Worm (Caenorhabditis elegans) whole organism, L2 larva: ENCODE data around the gene T04A8.7.
A peak's percentile ranks its signal among the peaks of the same experiment; 100 is the strongest.

Source experiments
- C34F6.9 ChIP-seq: fragments of 150-350 bp; optimal IDR thresholded peaks from 2 replicates; lab custom pipeline; 2014; ENCODE audit warnings: missing biosample characterization, missing genetic modification characterization
- F13H6.1 ChIP-seq: sonication (generic microtip); optimal IDR thresholded peaks from 2 replicates; lab custom pipeline; 2016; ENCODE audit warnings: missing genetic modification characterization, missing compliant biosample characterization
- R02D3.7 ChIP-seq: fragments of 150-350 bp; optimal IDR thresholded peaks from 2 replicates; lab custom pipeline; 2014; ENCODE audit warnings: missing biosample characterization, missing genetic modification characterization
- Y55F3AM.14 ChIP-seq: fragments of 200-800 bp; sonication (Bioruptor generic); optimal IDR thresholded peaks from 2 replicates; lab custom pipeline; 2018; ENCODE audit warnings: mild to moderate bottlenecking, missing genetic modification characterization, missing compliant biosample characterization
- ZK546.5 ChIP-seq: sonication (generic microtip); optimal IDR thresholded peaks from 2 replicates; lab custom pipeline; 2017; ENCODE audit warnings: missing biosample characterization, missing genetic modification characterization
- alr-1 ChIP-seq: fragments of 150-350 bp; optimal IDR thresholded peaks from 2 replicates; lab custom pipeline; 2014; ENCODE audit warnings: missing biosample characterization, missing genetic modification characterization
- aly-2 ChIP-seq: fragments of 150-350 bp; optimal IDR thresholded peaks from 2 replicates; lab custom pipeline; 2014; ENCODE audit warnings: missing biosample characterization, missing genetic modification characterization
- ama-1 ChIP-seq: fragments of 150-350 bp; optimal IDR thresholded peaks from 2 replicates; lab custom pipeline; 2018; ENCODE audit warnings: inconsistent platforms
- blmp-1 ChIP-seq: sonication (generic microtip); optimal IDR thresholded peaks from 2 replicates; lab custom pipeline; 2017; ENCODE audit warnings: missing genetic modification characterization, mild to moderate bottlenecking, missing compliant biosample characterization, antibody characterized with exemption, moderate library complexity; ENCODE audit not compliant: insufficient read depth
- ceh-82 ChIP-seq: fragments of 150-350 bp; optimal IDR thresholded peaks from 2 replicates; lab custom pipeline; 2014; ENCODE audit warnings: missing biosample characterization, missing genetic modification characterization
- crh-2 ChIP-seq: sonication (generic microtip); optimal IDR thresholded peaks from 2 replicates; lab custom pipeline; 2017; ENCODE audit warnings: missing biosample characterization, missing genetic modification characterization
- dmd-4 ChIP-seq: sonication (generic microtip); optimal IDR thresholded peaks from 2 replicates; lab custom pipeline; 2017; ENCODE audit warnings: missing biosample characterization, missing genetic modification characterization
- egl-27 ChIP-seq: sonication (generic microtip); optimal IDR thresholded peaks from 3 replicates; lab custom pipeline; 2017; ENCODE audit warnings: missing biosample characterization, missing genetic modification reagents, missing genetic modification characterization
- elt-1 ChIP-seq: fragments of 150-350 bp; optimal IDR thresholded peaks from 2 replicates; lab custom pipeline; 2014; ENCODE audit warnings: missing biosample characterization, missing genetic modification characterization
- elt-3 ChIP-seq: sonication (generic microtip); optimal IDR thresholded peaks from 2 replicates; lab custom pipeline; 2017; ENCODE audit warnings: missing biosample characterization, missing genetic modification characterization
- fos-1 ChIP-seq: fragments of 150-350 bp; optimal IDR thresholded peaks from 2 replicates; lab custom pipeline; 2014; ENCODE audit warnings: missing biosample characterization, missing genetic modification characterization
- gmeb-1 ChIP-seq: fragments of 150-350 bp; optimal IDR thresholded peaks from 2 replicates; lab custom pipeline; 2014; ENCODE audit warnings: missing biosample characterization, missing genetic modification characterization
- lin-13 ChIP-seq: fragments of 150-350 bp; optimal IDR thresholded peaks from 2 replicates; lab custom pipeline; 2014; ENCODE audit warnings: missing biosample characterization, missing genetic modification reagents, missing genetic modification characterization
- lin-39 ChIP-seq: fragments of 150-350 bp; optimal IDR thresholded peaks from 2 replicates; lab custom pipeline; 2014; ENCODE audit warnings: missing biosample characterization, missing genetic modification reagents, missing genetic modification characterization
- lsy-2 ChIP-seq, 2 experiments: fragments of 150-350 bp in 1 of 2; sonication (generic microtip) in 1 of 2; optimal IDR thresholded peaks; 2 replicates each; lab custom pipeline; 2014 to 2017; ENCODE audit warnings: missing biosample characterization in 2 of 2, missing genetic modification characterization in 2 of 2
- mab-5 ChIP-seq: fragments of 150-350 bp; optimal IDR thresholded peaks from 2 replicates; lab custom pipeline; 2014; ENCODE audit warnings: missing biosample characterization, missing genetic modification characterization
- mbf-1 ChIP-seq: sonication (generic microtip); optimal IDR thresholded peaks from 2 replicates; lab custom pipeline; 2017; ENCODE audit warnings: missing biosample characterization, missing genetic modification characterization
- nhr-10 ChIP-seq: sonication (generic microtip); optimal IDR thresholded peaks from 2 replicates; lab custom pipeline; 2017; ENCODE audit warnings: missing biosample characterization, missing genetic modification characterization
- nhr-11 ChIP-seq: fragments of 150-350 bp; optimal IDR thresholded peaks from 2 replicates; lab custom pipeline; 2014; ENCODE audit warnings: missing biosample characterization, missing genetic modification characterization
- nhr-12 ChIP-seq: fragments of 150-350 bp; optimal IDR thresholded peaks from 2 replicates; lab custom pipeline; 2014; ENCODE audit warnings: missing biosample characterization, missing genetic modification characterization
- nhr-129 ChIP-seq: fragments of 150-350 bp; optimal IDR thresholded peaks from 2 replicates; lab custom pipeline; 2014; ENCODE audit warnings: missing biosample characterization, missing genetic modification characterization
- nhr-21 ChIP-seq: fragments of 150-350 bp; optimal IDR thresholded peaks from 2 replicates; lab custom pipeline; 2014; ENCODE audit warnings: missing biosample characterization, missing genetic modification characterization
- nhr-23 ChIP-seq: fragments of 150-350 bp; optimal IDR thresholded peaks from 2 replicates; lab custom pipeline; 2014; ENCODE audit warnings: missing biosample characterization, missing genetic modification reagents, missing genetic modification characterization
- nhr-237 ChIP-seq: fragments of 150-350 bp; optimal IDR thresholded peaks from 2 replicates; lab custom pipeline; 2014; ENCODE audit warnings: missing biosample characterization, missing genetic modification characterization
- nhr-25 ChIP-seq: fragments of 150-350 bp; sonication (generic microtip); optimal IDR thresholded peaks from 3 replicates; lab custom pipeline; 2014; ENCODE audit warnings: missing biosample characterization, missing genetic modification characterization
- nhr-6 ChIP-seq: fragments of 150-350 bp; optimal IDR thresholded peaks from 2 replicates; lab custom pipeline; 2014; ENCODE audit warnings: missing biosample characterization, missing genetic modification characterization
- nhr-77 ChIP-seq: fragments of 150-350 bp; optimal IDR thresholded peaks from 2 replicates; lab custom pipeline; 2014; ENCODE audit warnings: missing biosample characterization, missing genetic modification characterization
- peb-1 ChIP-seq: fragments of 150-350 bp; optimal IDR thresholded peaks from 2 replicates; lab custom pipeline; 2014; ENCODE audit warnings: missing biosample characterization, missing genetic modification characterization
- sem-4 ChIP-seq: fragments of 150-350 bp; optimal IDR thresholded peaks from 2 replicates; lab custom pipeline; 2014; ENCODE audit warnings: missing biosample characterization, missing genetic modification reagents, missing genetic modification characterization
- skn-1 ChIP-seq: sonication (generic microtip); optimal IDR thresholded peaks from 2 replicates; lab custom pipeline; 2017; ENCODE audit warnings: missing biosample characterization, missing genetic modification characterization
- sma-3 ChIP-seq: sonication (generic microtip); optimal IDR thresholded peaks from 2 replicates; lab custom pipeline; 2016; ENCODE audit warnings: missing genetic modification reagents, missing genetic modification characterization, missing compliant biosample characterization
- sma-9 ChIP-seq, 2 experiments: fragments of 150-350 bp in 1 of 2; sonication (generic microtip) in 1 of 2; optimal IDR thresholded peaks; 2 replicates each; lab custom pipeline; 2014 to 2016; ENCODE audit warnings: missing genetic modification characterization in 2 of 2, mild to moderate bottlenecking in 1 of 2, missing biosample characterization in 1 of 2, missing compliant biosample characterization in 1 of 2, missing genetic modification reagents in 1 of 2, moderate library complexity in 1 of 2
- snpc-4 ChIP-seq: fragments of 150-350 bp; optimal IDR thresholded peaks from 2 replicates; lab custom pipeline; 2014; ENCODE audit warnings: missing biosample characterization, missing genetic modification characterization
- unc-39 ChIP-seq: fragments of 150-350 bp; optimal IDR thresholded peaks from 2 replicates; lab custom pipeline; 2014; ENCODE audit warnings: missing biosample characterization, missing genetic modification characterization
- unc-55 ChIP-seq: fragments of 150-350 bp; sonication (generic microtip); optimal IDR thresholded peaks from 3 replicates; lab custom pipeline; 2014; ENCODE audit warnings: missing biosample characterization, missing genetic modification reagents, missing genetic modification characterization
- unc-62 ChIP-seq: fragments of 150-350 bp; optimal IDR thresholded peaks from 2 replicates; lab custom pipeline; 2014; ENCODE audit warnings: missing biosample characterization, missing genetic modification reagents, missing genetic modification characterization
- zag-1 ChIP-seq: fragments of 150-350 bp; optimal IDR thresholded peaks from 2 replicates; lab custom pipeline; 2014; ENCODE audit warnings: missing biosample characterization, missing genetic modification characterization
- ztf-1 ChIP-seq: fragments of 200-800 bp; sonication (Bioruptor generic); conservative IDR thresholded peaks from 2 replicates; pipeline ENCODE4 v1.3.6; 2022; ENCODE audit warnings: missing genetic modification characterization, missing compliant biosample characterization
- ztf-11 ChIP-seq: sonication (generic microtip); optimal IDR thresholded peaks from 2 replicates; lab custom pipeline; 2017; ENCODE audit warnings: missing biosample characterization, missing genetic modification characterization
- ztf-4 ChIP-seq: fragments of 150-350 bp; optimal IDR thresholded peaks from 2 replicates; lab custom pipeline; 2014; ENCODE audit warnings: missing biosample characterization, missing genetic modification characterization

T04A8.7 gene

ce11 chrIII:4649363-4649768, 45.8 kb upstream of the T04A8.7 start (continued):
- TF ChIP-seq unc-39 (tag; lab: Kevin White, UChicago): no peak
- peak; percentile 97 for TF ChIP-seq sma-3 (GFP tag; lab: Kevin White, UChicago)
- peak; percentile 99 for TF ChIP-seq sma-9 (GFP tag; optimal IDR thresholded peaks at IDR 0.05; lab: Kevin White, UChicago)
- TF ChIP-seq sma-9 (tag; optimal IDR thresholded peaks at IDR 0.05; lab: Kevin White, UChicago): peak; percentile 87
- peak; percentile 81 for TF ChIP-seq lin-13 (GFP tag; lab: Kevin White, UChicago)
- peak; percentile 88 for TF ChIP-seq nhr-6 (tag; lab: Kevin White, UChicago)
- TF ChIP-seq aly-2: no peak
- peak; percentile 95 for TF ChIP-seq sem-4 (tag; lab: Kevin White, UChicago)
- peak; percentile 91 for TF ChIP-seq Y55F3AM.14

ce11 chrIII:4649811-4650544, 45.2 kb upstream of the T04A8.7 start, which contains the start of gene ppm-2:
TSS of gene ppm-2 (plus strand) at chrIII:4650494.
- TF ChIP-seq alr-1 (tag; lab: Kevin White, UChicago) (no peak), ztf-11 (tag; lab: Kevin White, UChicago) (no peak), zag-1 (tag; lab: Kevin White, UChicago) (no peak), sma-9 (GFP tag; optimal IDR thresholded peaks at IDR 0.05; lab: Kevin White, UChicago) (peak; percentile 64), sma-9 (tag; optimal IDR thresholded peaks at IDR 0.05; lab: Kevin White, UChicago) (no peak), mab-5 (tag; lab: Kevin White, UChicago) (no peak), gmeb-1 (tag; lab: Kevin White, UChicago) (peak; percentile 52), F13H6.1 (tag; lab: Kevin White, UChicago) (no peak), elt-3 (tag; lab: Kevin White, UChicago) (no peak), C34F6.9 (tag; lab: Kevin White, UChicago) (no peak), mbf-1 (tag; lab: Kevin White, UChicago) (no peak), lsy-2 (tag; optimal IDR thresholded peaks at IDR 0.05; lab: Kevin White, UChicago) (no peak), ztf-1 (GFP tag; lab: Robert Waterston, UW) (no peak), nhr-237 (no peak), aly-2 (no peak), nhr-23 (no peak), nhr-12 (no peak), lin-39 (tag; lab: Kevin White, UChicago) (no peak), fos-1 (peak; percentile 35), dmd-4 (tag; lab: Kevin White, UChicago) (no peak), unc-39 (tag; lab: Kevin White, UChicago) (no peak), snpc-4 (tag; lab: Kevin White, UChicago) (no peak), nhr-21 (tag; lab: Kevin White, UChicago) (no peak), ceh-82 (no peak), ZK546.5 (tag; lab: Kevin White, UChicago) (no peak), nhr-25 (tag; lab: Kevin White, UChicago) (no peak), R02D3.7 (tag; lab: Kevin White, UChicago) (no peak), lin-13 (GFP tag; lab: Kevin White, UChicago) (no peak), elt-1 (tag; lab: Kevin White, UChicago) (no peak), unc-62 (GFP tag; lab: Kevin White, UChicago) (no peak), nhr-10 (no peak), nhr-6 (tag; lab: Kevin White, UChicago) (no peak), sma-3 (GFP tag; lab: Kevin White, UChicago) (peak; percentile 0), peb-1 (no peak), Y55F3AM.14 (no peak), nhr-77 (no peak), nhr-129 (tag; lab: Kevin White, UChicago) (no peak), skn-1 (no peak), sem-4 (tag; lab: Kevin White, UChicago) (no peak), unc-55 (GFP tag; lab: Kevin White, UChicago) (no peak), blmp-1 (tag; lab: Kevin White, UChicago) (no peak), crh-2 (no peak), egl-27 (tag; lab: Kevin White, UChicago) (no peak), ztf-4 (tag; lab: Kevin White, UChicago) (peak; percentile 7), ama-1 (lab: Kevin White, UChicago) (peak; percentile 36), nhr-11 (tag; lab: Kevin White, UChicago) (no peak)
